Fruit fly (Drosophila melanogaster) S2 (cell line): ENCODE data around the gene SoYb.

Experiments used
- CG8478 ChIP-seq: fragments of >200 bp; optimal IDR thresholded peaks from 2 replicates; lab custom pipeline; 2018
- CTCF ChIP-seq, 2 experiments: fragments of >200 bp; optimal IDR thresholded peaks; 2 replicates each; lab custom pipeline; 2018

DNA sequence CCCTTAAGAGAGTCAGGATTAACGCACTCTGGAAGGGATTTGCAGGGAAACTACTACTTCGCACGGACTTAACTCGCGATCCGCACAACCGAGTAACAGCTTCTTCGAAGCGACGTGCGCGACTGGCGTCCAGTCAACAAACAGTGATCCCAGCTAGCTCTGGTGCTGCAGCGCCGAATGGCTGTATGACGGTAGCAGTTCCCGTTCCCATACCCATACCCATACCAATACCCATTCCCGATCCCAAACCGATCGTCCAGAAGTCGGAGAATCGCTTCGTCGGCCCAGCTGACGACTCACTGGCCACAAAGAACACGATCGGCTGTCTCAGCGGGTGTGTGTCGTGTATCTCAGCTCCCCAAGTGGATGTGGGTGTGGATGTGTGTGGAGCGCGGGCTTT is 55.3 kb downstream of the SoYb start, which contains the start of gene CG5853:
- no peak for TF ChIP-seq CTCF (optimal IDR thresholded peaks at IDR 0.05; lab: Kevin White, UChicago)
- no peak for TF ChIP-seq CG8478 (lab: Kevin White, UChicago)
